Worm (Caenorhabditis elegans) whole organism, L4 larva: Measurements from ENCODE around the gene M02D8.7.

Experiments used
- D1046.2 ChIP-seq: fragments of 200-800 bp; sonication (Bioruptor generic); IDR thresholded peaks from 2 replicates; pipeline ENCODE4 v1.3.6; 2022; ENCODE audit warnings: missing genetic modification characterization, missing compliant biosample characterization
- F10B5.3 ChIP-seq: sonication (generic microtip); optimal IDR thresholded peaks from 2 replicates; lab custom pipeline; 2016; ENCODE audit warnings: mild to moderate bottlenecking, missing genetic modification characterization, missing compliant biosample characterization
- F37D6.2 ChIP-seq: sonication (generic microtip); optimal IDR thresholded peaks from 2 replicates; lab custom pipeline; 2016; ENCODE audit warnings: mild to moderate bottlenecking, missing genetic modification characterization, missing compliant biosample characterization
- F49E8.2 ChIP-seq: sonication (generic microtip); optimal IDR thresholded peaks from 2 replicates; lab custom pipeline; 2016; ENCODE audit warnings: missing compliant biosample characterization, mild to moderate bottlenecking, missing genetic modification characterization, borderline replicate concordance
- T26A8.4 ChIP-seq: fragments of 200-800 bp; sonication (Bioruptor generic); IDR thresholded peaks from 2 replicates; pipeline ENCODE4 v1.3.6; 2022; ENCODE audit warnings: missing genetic modification characterization, missing compliant biosample characterization
- Y48G9A.11 ChIP-seq: fragments of 200-800 bp; sonication (Bioruptor generic); IDR thresholded peaks from 2 replicates; pipeline ENCODE4 v1.3.6; 2022; ENCODE audit warnings: missing genetic modification reagents, missing genetic modification characterization, missing compliant biosample characterization
- aha-1 ChIP-seq: fragments of 150-350 bp; peaks from one replicate; lab custom pipeline; 2014; ENCODE audit warnings: missing biosample characterization, missing genetic modification characterization
- ama-1 ChIP-seq: fragments of 150-350 bp; optimal IDR thresholded peaks from 2 replicates; lab custom pipeline; 2014; ENCODE audit warnings: inconsistent platforms, mixed read lengths
- ceh-44 ChIP-seq: fragments of 200-800 bp; sonication (Bioruptor generic); IDR thresholded peaks from 2 replicates; pipeline ENCODE4 v1.3.6; 2022; ENCODE audit warnings: missing genetic modification reagents, missing genetic modification characterization, missing compliant biosample characterization
- ceh-62 ChIP-seq: sonication (generic microtip); optimal IDR thresholded peaks from 2 replicates; lab custom pipeline; 2017; ENCODE audit warnings: missing biosample characterization, missing genetic modification characterization
- ceh-82 ChIP-seq: sonication (generic microtip); optimal IDR thresholded peaks from 2 replicates; lab custom pipeline; 2017; ENCODE audit warnings: missing biosample characterization, missing genetic modification characterization
- daf-8 ChIP-seq: fragments of 200-800 bp; sonication (Bioruptor generic); IDR thresholded peaks from 2 replicates; pipeline ENCODE4 v1.3.6; 2022; ENCODE audit warnings: missing genetic modification characterization, missing compliant biosample characterization
- dpl-1 ChIP-seq: fragments of 150-350 bp; optimal IDR thresholded peaks from 2 replicates; lab custom pipeline; 2014; ENCODE audit warnings: missing biosample characterization, missing genetic modification reagents, missing genetic modification characterization
- egl-27 ChIP-seq: sonication (generic microtip); optimal IDR thresholded peaks from 3 replicates; lab custom pipeline; 2017; ENCODE audit warnings: missing biosample characterization, missing genetic modification reagents, missing genetic modification characterization
- hif-1 ChIP-seq, 2 experiments: sonication (generic microtip); optimal IDR thresholded peaks; 2 replicates each; lab custom pipeline; 2016 to 2017; ENCODE audit warnings: missing compliant biosample characterization in 2 of 2, missing genetic modification characterization in 2 of 2, missing genetic modification reagents in 2 of 2, missing genotype in 2 of 2, mild to moderate bottlenecking in 1 of 2
- hlh-11 ChIP-seq: fragments of 200-800 bp; sonication (Bioruptor generic); optimal IDR thresholded peaks from 2 replicates; lab custom pipeline; 2018; ENCODE audit warnings: mild to moderate bottlenecking, missing genetic modification characterization, missing compliant biosample characterization
- hlh-30 ChIP-seq: sonication (generic microtip); optimal IDR thresholded peaks from 2 replicates; lab custom pipeline; 2017; ENCODE audit warnings: antibody characterized with exemption, mild to moderate bottlenecking, missing genetic modification characterization, missing compliant biosample characterization; ENCODE audit not compliant: insufficient read depth
- hmg-1.1 ChIP-seq: fragments of 200-800 bp; sonication (Bioruptor generic); IDR thresholded peaks from 2 replicates; pipeline ENCODE4 v1.3.6; 2022; ENCODE audit warnings: missing genetic modification reagents, missing genetic modification characterization, missing compliant biosample characterization
- jun-1 ChIP-seq: fragments of 150-350 bp; optimal IDR thresholded peaks from 2 replicates; lab custom pipeline; 2014; ENCODE audit warnings: missing biosample characterization, missing genetic modification reagents, missing genetic modification characterization
- lin-13 ChIP-seq: fragments of 150-350 bp; optimal IDR thresholded peaks from 2 replicates; lab custom pipeline; 2014; ENCODE audit warnings: missing biosample characterization, missing genetic modification reagents, missing genetic modification characterization
- lir-3 ChIP-seq: sonication (generic microtip); optimal IDR thresholded peaks from 2 replicates; lab custom pipeline; 2016; ENCODE audit warnings: mild to moderate bottlenecking, missing genetic modification characterization, missing compliant biosample characterization
- mdl-1 ChIP-seq, 2 experiments: fragments of 150-350 bp in 1 of 2; sonication (generic microtip) in 1 of 2; optimal IDR thresholded peaks; 2 replicates each; lab custom pipeline; 2014 to 2017; ENCODE audit warnings: missing biosample characterization in 2 of 2, missing genetic modification characterization in 2 of 2
- mdt-29 ChIP-seq: fragments of 200-800 bp; sonication (Bioruptor generic); IDR thresholded peaks from 2 replicates; pipeline ENCODE4 v1.3.6; 2022; ENCODE audit warnings: missing genetic modification reagents, missing genetic modification characterization, missing compliant biosample characterization
- mep-1 ChIP-seq: fragments of 150-350 bp; sonication (generic microtip); optimal IDR thresholded peaks from 3 replicates; lab custom pipeline; 2014; ENCODE audit warnings: missing biosample characterization, missing genetic modification characterization
- nhr-10 ChIP-seq: fragments of 150-350 bp; optimal IDR thresholded peaks from 2 replicates; lab custom pipeline; 2014; ENCODE audit warnings: missing biosample characterization, missing genetic modification characterization
- nhr-102 ChIP-seq: sonication (generic microtip); optimal IDR thresholded peaks from 2 replicates; lab custom pipeline; 2016; ENCODE audit warnings: mild to moderate bottlenecking, missing genetic modification characterization, moderate library complexity, missing compliant biosample characterization
- nhr-11 ChIP-seq: fragments of 150-350 bp; optimal IDR thresholded peaks from 2 replicates; lab custom pipeline; 2014; ENCODE audit warnings: missing biosample characterization, missing genetic modification characterization
- nhr-237 ChIP-seq: sonication (generic microtip); optimal IDR thresholded peaks from 2 replicates; lab custom pipeline; 2017; ENCODE audit warnings: missing biosample characterization, missing genetic modification characterization
- nhr-25 ChIP-seq: sonication (generic microtip); optimal IDR thresholded peaks from 2 replicates; lab custom pipeline; 2017; ENCODE audit warnings: missing genetic modification characterization, mild to moderate bottlenecking, missing compliant biosample characterization, antibody characterized with exemption, moderate library complexity, borderline replicate concordance; ENCODE audit not compliant: insufficient read depth
- nhr-42 ChIP-seq: fragments of 200-800 bp; sonication (Bioruptor generic); IDR thresholded peaks from 2 replicates; pipeline ENCODE4 v1.3.6; 2022; ENCODE audit warnings: missing genetic modification characterization, missing compliant biosample characterization
- nhr-48 ChIP-seq: sonication (generic microtip); optimal IDR thresholded peaks from 2 replicates; lab custom pipeline; 2016; ENCODE audit warnings: mild to moderate bottlenecking, missing genetic modification characterization, missing compliant biosample characterization
- nhr-6 ChIP-seq: fragments of 150-350 bp; optimal IDR thresholded peaks from 2 replicates; lab custom pipeline; 2014; ENCODE audit warnings: missing biosample characterization, missing genetic modification characterization
- sdz-12 ChIP-seq: fragments of 200-800 bp; sonication (Bioruptor generic); optimal IDR thresholded peaks from 2 replicates; lab custom pipeline; 2018; ENCODE audit warnings: mild to moderate bottlenecking, missing genetic modification characterization, missing compliant biosample characterization
- set-16 ChIP-seq: fragments of 200-800 bp; sonication (Bioruptor generic); IDR thresholded peaks from 2 replicates; pipeline ENCODE4 v1.3.6; 2022; ENCODE audit warnings: missing genetic modification reagents, missing genetic modification characterization, missing compliant biosample characterization
- snpc-1.2 ChIP-seq: fragments of 200-800 bp; sonication (Bioruptor generic); IDR thresholded peaks from 2 replicates; pipeline ENCODE4 v1.3.6; 2022; ENCODE audit warnings: missing genetic modification reagents, missing genetic modification characterization, missing compliant biosample characterization
- snpc-4 ChIP-seq: fragments of 150-350 bp; optimal IDR thresholded peaks from 2 replicates; lab custom pipeline; 2014; ENCODE audit warnings: missing biosample characterization, missing genetic modification characterization
- tag-97 ChIP-seq: fragments of 200-800 bp; sonication (Bioruptor generic); IDR thresholded peaks from 2 replicates; pipeline ENCODE4 v1.3.6; 2022; ENCODE audit warnings: missing genetic modification characterization, missing compliant biosample characterization
- unc-39 ChIP-seq: sonication (generic microtip); optimal IDR thresholded peaks from 2 replicates; lab custom pipeline; 2017; ENCODE audit warnings: missing biosample characterization, missing genetic modification characterization
- vab-7 ChIP-seq: fragments of 200-800 bp; sonication (Bioruptor generic); IDR thresholded peaks from 2 replicates; pipeline ENCODE4 v1.3.6; 2022; ENCODE audit warnings: missing genetic modification reagents, missing genetic modification characterization, missing compliant biosample characterization
- ztf-11 ChIP-seq: fragments of 150-350 bp; optimal IDR thresholded peaks from 2 replicates; lab custom pipeline; 2014; ENCODE audit warnings: missing biosample characterization, missing genetic modification characterization
- ztf-7 ChIP-seq: fragments of 150-350 bp; optimal IDR thresholded peaks from 2 replicates; lab custom pipeline; 2014; ENCODE audit warnings: missing biosample characterization, missing genetic modification characterization

M02D8.7 gene

ce11 chrX:8744192-8744985, 1.6 kb upstream of the M02D8.7 start:
- TF ChIP-seq Y48G9A.11 = no peak

DNA sequence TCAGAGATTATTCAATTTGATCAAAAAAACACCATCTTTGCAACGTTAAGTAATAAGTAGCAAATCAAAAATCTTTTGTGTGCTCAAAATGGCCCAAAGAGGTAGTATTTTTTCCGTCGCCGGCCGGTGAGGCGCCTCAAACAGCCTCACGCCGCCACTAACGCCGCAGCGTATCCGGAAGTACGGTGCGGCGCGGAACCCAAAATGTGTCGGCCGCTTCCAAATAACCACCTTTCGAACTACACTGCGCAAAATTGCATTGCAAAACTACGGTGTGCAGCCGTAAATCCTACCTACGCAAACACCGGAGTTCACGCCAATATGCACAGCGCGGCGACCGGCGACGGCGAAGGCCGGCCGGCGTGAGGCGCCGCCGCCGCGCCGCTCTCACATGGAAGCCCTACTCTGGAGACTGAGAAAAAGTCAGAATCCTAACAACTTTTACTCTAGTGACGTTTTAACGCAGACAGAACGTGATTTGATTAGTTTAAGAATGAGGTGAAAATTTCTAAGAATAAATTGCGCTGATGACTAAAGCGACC, 1.1 kb downstream of the M02D8.7 start:
- no peak for TF ChIP-seq T26A8.4 (GFP tag; lab: Robert Waterston, UW)
- no peak for TF ChIP-seq unc-39
- no peak for TF ChIP-seq nhr-102 (tag; lab: Kevin White, UChicago)
- no peak for TF ChIP-seq nhr-48 (tag; lab: Kevin White, UChicago)
- TF ChIP-seq ceh-82 = no peak
- no peak for TF ChIP-seq tag-97 (GFP tag; lab: Robert Waterston, UW)
- TF ChIP-seq D1046.2 (GFP tag; lab: Robert Waterston, UW) = 0 out of 2 replicates have a peak, but pooled peaks have one; percentile 25
- TF ChIP-seq nhr-10 (tag; lab: Kevin White, UChicago) = no peak
- no peak for TF ChIP-seq F49E8.2 (tag; lab: Kevin White, UChicago)
- TF ChIP-seq ztf-11 (tag; lab: Kevin White, UChicago) = no peak
- TF ChIP-seq snpc-1.2 = peak; percentile 49; the same call in 1 of the 2 replicates
- TF ChIP-seq ceh-62 (tag; lab: Kevin White, UChicago) = no peak
- no peak for TF ChIP-seq daf-8 (GFP tag; lab: Robert Waterston, UW)
- no peak for TF ChIP-seq hlh-30
- no peak for TF ChIP-seq lir-3 (tag; lab: Kevin White, UChicago)
- TF ChIP-seq jun-1 = no peak
- TF ChIP-seq hmg-1.1 = no peak
- TF ChIP-seq nhr-42 (GFP tag; lab: Robert Waterston, UW) = 0 out of 2 replicates have a peak, but pooled peaks have one; percentile 24
- TF ChIP-seq mep-1 (tag; lab: Kevin White, UChicago) = no peak
- no peak for TF ChIP-seq F37D6.2 (tag; lab: Kevin White, UChicago)
- TF ChIP-seq nhr-11 = no peak
- no peak for TF ChIP-seq nhr-6 (tag; lab: Kevin White, UChicago)
- TF ChIP-seq ceh-44 (GFP tag; lab: Robert Waterston, UW) = no peak
- TF ChIP-seq hlh-11 (tag; lab: Kevin White, UChicago) = no peak
- no peak for TF ChIP-seq nhr-237 (tag; lab: Kevin White, UChicago)
- peak; percentile 54 for TF ChIP-seq F10B5.3
- no peak for TF ChIP-seq mdl-1 (tag; optimal IDR thresholded peaks at IDR 0.05; lab: Kevin White, UChicago)
- TF ChIP-seq aha-1 (tag; lab: Kevin White, UChicago) = no peak
- peak; percentile 88 for TF ChIP-seq set-16 (GFP tag; lab: Robert Waterston, UW)
- no peak for TF ChIP-seq sdz-12
- TF ChIP-seq snpc-4 (tag; lab: Kevin White, UChicago) = no peak
- no peak for TF ChIP-seq dpl-1 (GFP tag; lab: Kevin White, UChicago)
- TF ChIP-seq ama-1 (lab: Kevin White, UChicago) = no peak
- no peak for TF ChIP-seq nhr-25
- no peak for TF ChIP-seq hif-1 (tag; optimal IDR thresholded peaks at IDR 0.05; lab: Kevin White, UChicago)
- no peak for TF ChIP-seq egl-27 (tag; lab: Kevin White, UChicago)
- TF ChIP-seq lin-13 (GFP tag; lab: Kevin White, UChicago) = no peak
- no peak for TF ChIP-seq vab-7 (GFP tag; lab: Robert Waterston, UW)
- TF ChIP-seq mdt-29 (GFP tag; lab: Robert Waterston, UW) = no peak
- 0 out of 2 replicates have a peak, but pooled peaks have one; percentile 26 for TF ChIP-seq Y48G9A.11
- no peak for TF ChIP-seq ztf-7 (tag; lab: Kevin White, UChicago)
